Worm (Caenorhabditis elegans): Measurements from ENCODE around the gene clc-21.

- TF ChIP-seq snpc-4 (tag; optimal IDR thresholded peaks at IDR 0.05) (no peak), unc-62 (GFP tag; optimal IDR thresholded peaks at IDR 0.05) (no peak), unc-39 (tag; optimal IDR thresholded peaks at IDR 0.05) (no peak), nhr-28 (tag; optimal IDR thresholded peaks at IDR 0.05) (no peak)
Measured at ce11 chrV:17376639-17377038, 40.3 kb upstream of the clc-21 start, which contains the start of gene Y20C6A.1.
